Worm (Caenorhabditis elegans) whole organism, L4/young adult: ENCODE data around the gene rbm-25.

Source experiments
- W03F9.2 ChIP-seq: fragments of 150-350 bp; optimal IDR thresholded peaks from 2 replicates; lab custom pipeline; 2014; ENCODE audit warnings: missing biosample characterization, missing genetic modification characterization
- dao-5 ChIP-seq: sonication (generic microtip); optimal IDR thresholded peaks from 2 replicates; lab custom pipeline; 2016; ENCODE audit warnings: missing genotype, missing genetic modification characterization, moderate library complexity, missing compliant biosample characterization
- him-1 ChIP-seq: sonication (generic microtip); optimal IDR thresholded peaks from 2 replicates; lab custom pipeline; 2016; ENCODE audit warnings: missing genotype, missing genetic modification reagents, missing genetic modification characterization, missing compliant biosample characterization

ce11 chrV:12475360-12475759 is 22.7 kb upstream of the rbm-25 start:
- TF ChIP-seq him-1 (tag; lab: Kevin White, UChicago): no peak
- TF ChIP-seq W03F9.2 (tag; lab: Kevin White, UChicago): no peak
- TF ChIP-seq dao-5: no peak
